Fruit fly (Drosophila melanogaster) whole organism, embryonic: Measurements from ENCODE around the gene CG31404.

ENCODE experiments used
- BEAF-32 ChIP-seq: fragments of 200-800 bp; sonication (Bioruptor generic); optimal IDR thresholded peaks from 3 replicates; lab custom pipeline; 2017; ENCODE audit warnings: missing biosample characterization, missing genetic modification characterization, mild to moderate bottlenecking, moderate library complexity, missing genetic modification reagents
- CG10321 ChIP-seq: fragments of 200-800 bp; sonication (Bioruptor generic); IDR thresholded peaks from 2 replicates; pipeline ENCODE4 v1.3.6; 2022; ENCODE audit warnings: missing biosample characterization, missing genetic modification characterization
- fd96Cb ChIP-seq: fragments of 200-800 bp; sonication (Bioruptor generic); optimal IDR thresholded peaks from 2 replicates; lab custom pipeline; 2018; ENCODE audit warnings: missing biosample characterization, mild to moderate bottlenecking, missing genetic modification characterization, moderate library complexity

dm6 chr3R:19404296-19404695, 28.5 kb upstream of the CG31404 start:
- TF ChIP-seq BEAF-32 (GFP tag; lab: Kevin White, UChicago), result no peak
- TF ChIP-seq CG10321 (GFP tag; lab: Robert Waterston, UW), result no peak
- no peak for TF ChIP-seq fd96Cb (tag; lab: Kevin White, UChicago)
